Fruit fly (Drosophila melanogaster) whole organism, embryonic: Measurements from ENCODE around the gene RpS8.

Experiments used
- Adf1 ChIP-seq: fragments of 200-800 bp; sonication (Bioruptor generic); IDR thresholded peaks from 2 replicates; pipeline ENCODE4 v1.3.6; 2022; ENCODE audit warnings: missing biosample characterization, missing genetic modification characterization
- BEAF-32 ChIP-seq: fragments of 200-800 bp; sonication (Bioruptor generic); optimal IDR thresholded peaks from 3 replicates; lab custom pipeline; 2017; ENCODE audit warnings: missing biosample characterization, missing genetic modification characterization, mild to moderate bottlenecking, moderate library complexity, missing genetic modification reagents
- Bgb ChIP-seq: fragments of 200-800 bp; sonication (Bioruptor generic); IDR thresholded peaks from 2 replicates; pipeline ENCODE4 v1.3.6; 2022; ENCODE audit warnings: missing biosample characterization, missing genetic modification characterization; ENCODE audit not compliant: partially characterized antibody
- CG12155 ChIP-seq: fragments of 200-800 bp; sonication (Bioruptor generic); optimal IDR thresholded peaks from 3 replicates; lab custom pipeline; 2016; ENCODE audit warnings: missing biosample characterization, missing genetic modification characterization
- CG12219 ChIP-seq: fragments of 200-800 bp; sonication (Bioruptor generic); optimal IDR thresholded peaks from 3 replicates; lab custom pipeline; 2018; ENCODE audit warnings: missing biosample characterization, mild to moderate bottlenecking, missing genetic modification characterization
- CG13624 ChIP-seq: fragments of 200-800 bp; sonication (Bioruptor generic); optimal IDR thresholded peaks from 2 replicates; lab custom pipeline; 2016; ENCODE audit warnings: missing biosample characterization, missing genetic modification characterization
- CG13775 ChIP-seq: fragments of 200-800 bp; sonication (Bioruptor generic); optimal IDR thresholded peaks from 3 replicates; lab custom pipeline; 2017; ENCODE audit warnings: missing biosample characterization, mild to moderate bottlenecking, missing genetic modification characterization
- CG14667 ChIP-seq: fragments of 200-800 bp; sonication (Bioruptor generic); IDR thresholded peaks from 2 replicates; pipeline ENCODE4 v1.3.6; 2022; ENCODE audit warnings: missing biosample characterization, missing genetic modification characterization
- CG15601 ChIP-seq: fragments of 200-800 bp; sonication (Bioruptor generic); optimal IDR thresholded peaks from 3 replicates; lab custom pipeline; 2019; ENCODE audit warnings: missing biosample characterization, mild to moderate bottlenecking, missing genetic modification characterization, moderate library complexity
- CG17328 ChIP-seq: fragments of 200-800 bp; sonication (Bioruptor generic); IDR thresholded peaks from 2 replicates; pipeline ENCODE4 v1.3.6; 2022; ENCODE audit warnings: missing biosample characterization, missing genetic modification characterization
- CG17359 ChIP-seq: fragments of 200-800 bp; sonication (Bioruptor generic); optimal IDR thresholded peaks from 3 replicates; lab custom pipeline; 2018; ENCODE audit warnings: missing biosample characterization, mild to moderate bottlenecking, missing genetic modification characterization, moderate library complexity
- CG17361 ChIP-seq: fragments of 200-800 bp; sonication (Bioruptor generic); IDR thresholded peaks from 3 replicates; pipeline ENCODE4 v1.3.6; 2022; ENCODE audit warnings: missing biosample characterization, missing genetic modification characterization
- CG17912 ChIP-seq: fragments of 200-800 bp; sonication (Bioruptor generic); optimal IDR thresholded peaks from 2 replicates; lab custom pipeline; 2018; ENCODE audit warnings: missing biosample characterization, mild to moderate bottlenecking, missing genetic modification characterization
- CG18476 ChIP-seq: fragments of 200-800 bp; sonication (Bioruptor generic); optimal IDR thresholded peaks from 2 replicates; lab custom pipeline; 2016; ENCODE audit warnings: missing biosample characterization, mild to moderate bottlenecking, missing genetic modification characterization
- CG3281 ChIP-seq: fragments of 200-800 bp; sonication (Bioruptor generic); optimal IDR thresholded peaks from 3 replicates; lab custom pipeline; 2017; ENCODE audit warnings: missing biosample characterization, mild to moderate bottlenecking, missing genetic modification characterization
- CG4424 ChIP-seq: fragments of 200-800 bp; sonication (Bioruptor generic); optimal IDR thresholded peaks from 3 replicates; lab custom pipeline; 2016; ENCODE audit warnings: missing biosample characterization, missing genetic modification characterization
- CG6813 ChIP-seq: fragments of 200-800 bp; sonication (Bioruptor generic); optimal IDR thresholded peaks from 2 replicates; lab custom pipeline; 2017; ENCODE audit warnings: missing biosample characterization, missing genetic modification characterization, mild to moderate bottlenecking, moderate library complexity, missing genetic modification reagents
- CG7987 ChIP-seq: fragments of 200-800 bp; sonication (Bioruptor generic); optimal IDR thresholded peaks from 2 replicates; lab custom pipeline; 2018; ENCODE audit warnings: missing biosample characterization, mild to moderate bottlenecking, missing genetic modification characterization, moderate library complexity
- CG8944 ChIP-seq: fragments of 200-800 bp; sonication (Bioruptor generic); optimal IDR thresholded peaks from 3 replicates; lab custom pipeline; 2016; ENCODE audit warnings: missing biosample characterization, missing genetic modification characterization
- CG9727 ChIP-seq: fragments of 200-800 bp; sonication (Bioruptor generic); optimal IDR thresholded peaks from 3 replicates; lab custom pipeline; 2017; ENCODE audit warnings: missing biosample characterization, mild to moderate bottlenecking, missing genetic modification characterization
- CG9797 ChIP-seq: fragments of 200-800 bp; sonication (Bioruptor generic); optimal IDR thresholded peaks from 3 replicates; lab custom pipeline; 2018; ENCODE audit warnings: missing biosample characterization, mild to moderate bottlenecking, missing genetic modification characterization
- CG9817 ChIP-seq: fragments of 200-800 bp; sonication (Bioruptor generic); optimal IDR thresholded peaks from 2 replicates; lab custom pipeline; 2018; ENCODE audit warnings: missing biosample characterization, mild to moderate bottlenecking, missing genetic modification characterization, moderate library complexity
- CoRest ChIP-seq: fragments of 200-800 bp; sonication (Bioruptor generic); optimal IDR thresholded peaks from 3 replicates; lab custom pipeline; 2018; ENCODE audit warnings: missing biosample characterization, mild to moderate bottlenecking, missing genetic modification characterization, moderate library complexity
- HLH4C ChIP-seq: fragments of 200-800 bp; sonication (Bioruptor generic); IDR thresholded peaks from 3 replicates; pipeline ENCODE4 v1.3.6; 2022; ENCODE audit warnings: missing biosample characterization, missing genetic modification characterization; ENCODE audit not compliant: partially characterized antibody
- Hr3 ChIP-seq: fragments of 200-800 bp; sonication (Bioruptor generic); optimal IDR thresholded peaks from 3 replicates; lab custom pipeline; 2016; ENCODE audit warnings: missing biosample characterization, missing genetic modification characterization
- Lhr ChIP-seq: fragments of 200-800 bp; sonication (Bioruptor generic); optimal IDR thresholded peaks from 3 replicates; lab custom pipeline; 2017; ENCODE audit warnings: mild to moderate bottlenecking, missing biosample characterization, missing genetic modification reagents, missing genetic modification characterization
- Med ChIP-seq: fragments of 200-800 bp; sonication (Bioruptor generic); peaks from one replicate; lab custom pipeline; 2016; ENCODE audit warnings: missing biosample characterization, missing genetic modification characterization, mild to moderate bottlenecking, inconsistent platforms, moderate library complexity
- Rfx ChIP-seq: fragments of 200-800 bp; sonication (Bioruptor generic); IDR thresholded peaks from 2 replicates; pipeline ENCODE4 v1.3.6; 2022; ENCODE audit warnings: missing biosample characterization, missing genetic modification characterization
- Xrp1 ChIP-seq: fragments of 200-800 bp; sonication (Bioruptor generic); IDR thresholded peaks from 2 replicates; pipeline ENCODE4 v1.3.6; 2022; ENCODE audit warnings: missing biosample characterization, missing genetic modification characterization
- YL-1 ChIP-seq: fragments of 200-800 bp; sonication (Bioruptor generic); optimal IDR thresholded peaks from 3 replicates; lab custom pipeline; 2017; ENCODE audit warnings: missing biosample characterization, mild to moderate bottlenecking, missing genetic modification characterization
- ato ChIP-seq: fragments of 200-800 bp; sonication (Bioruptor generic); IDR thresholded peaks from 2 replicates; pipeline ENCODE4 v1.3.6; 2022; ENCODE audit warnings: missing biosample characterization, missing genetic modification characterization; ENCODE audit not compliant: partially characterized antibody
- bbx ChIP-seq: fragments of 200-800 bp; sonication (Bioruptor generic); IDR thresholded peaks from 2 replicates; pipeline ENCODE4 v1.3.6; 2022; ENCODE audit warnings: missing biosample characterization, missing genetic modification characterization; ENCODE audit not compliant: partially characterized antibody
- bcd ChIP-seq: fragments of 200-800 bp; sonication (Bioruptor generic); optimal IDR thresholded peaks from 2 replicates; lab custom pipeline; 2017; ENCODE audit warnings: missing biosample characterization, mild to moderate bottlenecking, missing genetic modification characterization
- bigmax ChIP-seq: fragments of 200-800 bp; sonication (Bioruptor generic); optimal IDR thresholded peaks from 2 replicates; lab custom pipeline; 2018; ENCODE audit warnings: missing biosample characterization, mild to moderate bottlenecking, missing genetic modification characterization
- chif ChIP-seq, 2 experiments: fragments of 200-800 bp; sonication (Bioruptor generic); optimal IDR thresholded peaks; 3 replicates each; lab custom pipeline; 2016; ENCODE audit warnings: missing biosample characterization in 2 of 2, missing genetic modification characterization in 2 of 2
- cwo ChIP-seq: fragments of 200-800 bp; sonication (Bioruptor generic); optimal IDR thresholded peaks from 3 replicates; lab custom pipeline; 2017; ENCODE audit warnings: missing biosample characterization, missing genetic modification characterization, mild to moderate bottlenecking, moderate library complexity, missing genetic modification reagents
- dysf ChIP-seq: fragments of 200-800 bp; sonication (Bioruptor generic); IDR thresholded peaks from 3 replicates; pipeline ENCODE4 v1.3.6; 2022; ENCODE audit warnings: missing biosample characterization, missing genetic modification characterization
- ems ChIP-seq: fragments of 200-800 bp; sonication (Bioruptor generic); optimal IDR thresholded peaks from 3 replicates; lab custom pipeline; 2016; ENCODE audit warnings: missing biosample characterization, missing genetic modification characterization
- fd3F ChIP-seq: fragments of 200-800 bp; sonication (Bioruptor generic); optimal IDR thresholded peaks from 2 replicates; lab custom pipeline; 2018; ENCODE audit warnings: missing biosample characterization, mild to moderate bottlenecking, missing genetic modification characterization, moderate library complexity
- gro ChIP-seq: fragments of 200-800 bp; sonication (Bioruptor generic); optimal IDR thresholded peaks from 2 replicates; lab custom pipeline; 2016; ENCODE audit warnings: missing biosample characterization, missing genetic modification characterization
- gt ChIP-seq: fragments of 200-800 bp; sonication (Bioruptor generic); IDR thresholded peaks from 2 replicates; pipeline ENCODE4 v1.3.6; 2022; ENCODE audit warnings: missing biosample characterization, missing genetic modification characterization
- ham ChIP-seq: fragments of 200-800 bp; sonication (Bioruptor generic); IDR thresholded peaks from 2 replicates; pipeline ENCODE4 v1.3.6; 2022; ENCODE audit warnings: missing biosample characterization, missing genetic modification characterization
- hth ChIP-seq: fragments of >200 bp; optimal IDR thresholded peaks from 2 replicates; lab custom pipeline; 2017; ENCODE audit warnings: inconsistent platforms
- pho ChIP-seq: fragments of 200-800 bp; sonication (Bioruptor generic); optimal IDR thresholded peaks from 2 replicates; lab custom pipeline; 2016; ENCODE audit warnings: missing biosample characterization, missing genetic modification characterization
- prd ChIP-seq, 3 experiments: fragments of >200 bp in 2 of 3; fragments of 200-800 bp in 1 of 3; sonication (Bioruptor generic) in 1 of 3; optimal IDR thresholded peaks in 2 of 3; IDR thresholded peaks in 1 of 3; 2 replicates in 2 of 3; 3 replicates in 1 of 3; pipeline versions ENCODE4 v1.3.6 to Lab custom; 2017 to 2022; ENCODE audit warnings: missing biosample characterization in 1 of 3, missing genetic modification characterization in 1 of 3
- shn ChIP-seq: fragments of 200-800 bp; sonication (Bioruptor generic); optimal IDR thresholded peaks from 3 replicates; lab custom pipeline; 2016; ENCODE audit warnings: missing biosample characterization, missing genetic modification characterization
- toy ChIP-seq: fragments of 200-800 bp; sonication (Bioruptor generic); IDR thresholded peaks from 2 replicates; pipeline ENCODE4 v1.3.6; 2022; ENCODE audit warnings: missing biosample characterization, missing genetic modification characterization
- trem ChIP-seq: fragments of 200-800 bp; optimal IDR thresholded peaks from 3 replicates; lab custom pipeline; 2019; ENCODE audit warnings: missing biosample characterization, mild to moderate bottlenecking, missing genetic modification characterization, moderate library complexity
- twi ChIP-seq: fragments of 200-800 bp; optimal IDR thresholded peaks from 2 replicates; lab custom pipeline; 2019; ENCODE audit warnings: missing biosample characterization, mild to moderate bottlenecking, missing genetic modification characterization, moderate library complexity
- unpg ChIP-seq: fragments of 200-800 bp; sonication (Bioruptor generic); optimal IDR thresholded peaks from 3 replicates; lab custom pipeline; 2018; ENCODE audit warnings: missing biosample characterization, mild to moderate bottlenecking, missing genetic modification characterization, moderate library complexity

The RpS8 gene

DNA sequence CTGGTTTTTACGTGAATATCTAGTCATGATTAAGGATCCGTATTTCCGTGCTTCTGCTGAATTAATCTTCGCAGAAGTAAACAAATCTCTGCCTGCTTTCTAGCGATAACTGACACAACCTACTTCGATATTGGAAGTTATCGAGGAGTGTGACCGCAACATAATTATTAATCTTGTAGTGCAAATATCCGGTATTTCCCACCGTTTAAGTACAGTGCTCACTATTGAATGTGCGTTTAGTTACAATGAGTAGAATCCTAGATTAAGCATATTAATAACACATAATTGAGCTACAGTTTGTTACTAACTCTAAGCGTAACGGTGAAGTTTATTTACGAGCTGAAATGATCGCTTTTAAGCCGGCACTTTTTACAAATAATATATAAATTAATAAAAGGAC, 1.6 kb upstream of the RpS8 start (continued):
- TF ChIP-seq CG13775 (GFP tag; lab: Kevin White, UChicago) = peak; percentile 9
- no peak for TF ChIP-seq shn (GFP tag; lab: Kevin White, UChicago)
- no peak for TF ChIP-seq unpg (GFP tag; lab: Kevin White, UChicago)
- peak; percentile 50 for TF ChIP-seq CG17359
- peak; percentile 63 for TF ChIP-seq bcd (GFP tag; lab: Kevin White, UChicago)
- no peak for TF ChIP-seq gt
- TF ChIP-seq fd3F (GFP tag; lab: Kevin White, UChicago) = peak; percentile 31
- no peak for TF ChIP-seq CG14667 (GFP tag; lab: Robert Waterston, UW)
- peak; percentile 56 for TF ChIP-seq YL-1 (GFP tag; lab: Kevin White, UChicago)
- peak; percentile 64 for TF ChIP-seq CoRest (tag; lab: Kevin White, UChicago)
- TF ChIP-seq CG4424 (GFP tag; lab: Kevin White, UChicago) = peak; percentile 27
- TF ChIP-seq CG6813 (GFP tag; lab: Kevin White, UChicago) = peak; percentile 30
- peak; percentile 10 for TF ChIP-seq gro
- no peak for TF ChIP-seq CG8944 (GFP tag; lab: Kevin White, UChicago)
- peak; percentile 20 for TF ChIP-seq cwo (GFP tag; lab: Kevin White, UChicago)
- peak; percentile 36; the same call in 1 of the 2 replicates for TF ChIP-seq bbx (GFP tag; lab: Robert Waterston, UW)
- peak; percentile 52 for TF ChIP-seq CG7987
- peak; percentile 42 for TF ChIP-seq pho (GFP tag; lab: Kevin White, UChicago)
- TF ChIP-seq Med (GFP tag; lab: Kevin White, UChicago) = peak; percentile 94
- TF ChIP-seq Lhr (GFP tag; lab: Kevin White, UChicago) = peak; percentile 10
- no peak for TF ChIP-seq Adf1 (GFP tag; lab: Robert Waterston, UW)
- TF ChIP-seq prd (optimal IDR thresholded peaks at IDR 0.05; lab: Kevin White, UChicago) = no peak
- peak; percentile 59 for TF ChIP-seq prd (GFP tag; IDR thresholded peaks at IDR 0.05; lab: Robert Waterston, UW)
- peak; percentile 7 for TF ChIP-seq twi
- peak; percentile 45 for TF ChIP-seq CG9817 (tag; lab: Kevin White, UChicago)
- TF ChIP-seq chif (GFP tag; optimal IDR thresholded peaks at IDR 0.05; lab: Kevin White, UChicago) = peak in 1 of 2 experiments; percentile 28
- TF ChIP-seq CG3281 (GFP tag; lab: Kevin White, UChicago) = no peak
- peak; percentile 81 for TF ChIP-seq bigmax
- peak; percentile 21 for TF ChIP-seq CG18476 (GFP tag; lab: Kevin White, UChicago)
- TF ChIP-seq CG12219 = peak; percentile 28
- no peak for TF ChIP-seq toy (GFP tag; lab: Robert Waterston, UW)
- TF ChIP-seq trem (tag; lab: Kevin White, UChicago) = peak; percentile 19
- no peak for TF ChIP-seq ham (GFP tag; lab: Robert Waterston, UW)
- peak; percentile 25 for TF ChIP-seq Hr3 (GFP tag; lab: Kevin White, UChicago)
- peak; percentile 81 for TF ChIP-seq Rfx (GFP tag; lab: Robert Waterston, UW)
- no peak for TF ChIP-seq ato (GFP tag; lab: Robert Waterston, UW)
- peak; percentile 44 for TF ChIP-seq CG15601
- TF ChIP-seq CG12155 (GFP tag; lab: Kevin White, UChicago) = peak; percentile 40
- TF ChIP-seq BEAF-32 (GFP tag; lab: Kevin White, UChicago) = peak; percentile 34
- peak; percentile 32; the same call in 1 of the 2 replicates for TF ChIP-seq Xrp1
- TF ChIP-seq hth (lab: Kevin White, UChicago) = no peak
- peak; percentile 63; the same call in 2 of the 3 replicates for TF ChIP-seq dysf (GFP tag; lab: Robert Waterston, UW)
- TF ChIP-seq CG9797 (GFP tag; lab: Kevin White, UChicago) = peak; percentile 65
- TF ChIP-seq CG9727 (GFP tag; lab: Kevin White, UChicago) = peak; percentile 3
- no peak for TF ChIP-seq ems (GFP tag; lab: Kevin White, UChicago)
- TF ChIP-seq CG17328 (GFP tag; lab: Robert Waterston, UW) = no peak
- peak; percentile 58 for TF ChIP-seq Bgb (GFP tag; lab: Robert Waterston, UW)
- TF ChIP-seq CG13624 (GFP tag; lab: Kevin White, UChicago) = peak; percentile 56
- TF ChIP-seq CG17912 = peak; percentile 55
- peak; percentile 52; the same call in 1 of the 3 replicates for TF ChIP-seq CG17361
- TF ChIP-seq HLH4C (GFP tag; lab: Robert Waterston, UW) = peak; percentile 68
